Worm (Caenorhabditis elegans): ENCODE measurements around the gene soap-1.

- no peak for TF ChIP-seq nhr-77 (tag; optimal IDR thresholded peaks at IDR 0.05)
- TF ChIP-seq lin-1 (GFP tag; IDR thresholded peaks at IDR 0.05), result no peak
Observed at ce11 chrV:7218988-7219387, 4.3 kb upstream of the soap-1 start, which contains the start of gene C13F10.5.

All from whole organism, L4 larva.